Worm (Caenorhabditis elegans): ENCODE data around the gene pud-1.2.

Gene pud-1.2

ce11 chrV:2308246-2308645, 14.1 kb downstream of the pud-1.2 start (continued):
- TF ChIP-seq C06A6.2 (GFP tag; conservative IDR thresholded peaks at IDR 0.05) (no peak), T26A5.8 (tag; optimal IDR thresholded peaks at IDR 0.05) (no peak), lsl-1 (GFP tag; optimal IDR thresholded peaks at IDR 0.05) (no peak), hlh-26 (GFP tag; conservative IDR thresholded peaks at IDR 0.05) (no peak), dox-1 (GFP tag; IDR thresholded peaks at IDR 0.05) (peak; percentile 73), egl-44 (GFP tag; IDR thresholded peaks at IDR 0.05) (0 out of 2 replicates have a peak, but pooled peaks have one; percentile 36), ztf-6 (GFP tag; IDR thresholded peaks at IDR 0.05) (no peak), snpc-1.3 (tag; optimal IDR thresholded peaks at IDR 0.05; ENCODE audit: insufficient read depth) (no peak), zim-3 (tag; optimal IDR thresholded peaks at IDR 0.05) (no peak), fkh-3 (tag; optimal IDR thresholded peaks at IDR 0.05) (no peak), B0336.3 (GFP tag; IDR thresholded peaks at IDR 0.05) (no peak), F22D6.2 (tag; optimal IDR thresholded peaks at IDR 0.05) (no peak), B0035.1 (tag; optimal IDR thresholded peaks at IDR 0.05) (no peak), unc-62 (GFP tag; optimal IDR thresholded peaks at IDR 0.05) (peak; percentile 10), aptf-2 (GFP tag; conservative IDR thresholded peaks at IDR 0.05) (no peak), rpc-1 (optimal IDR thresholded peaks at IDR 0.05) (no peak), rpc-1 (tag; optimal IDR thresholded peaks at IDR 0.05) (no peak), nhr-80 (tag; optimal IDR thresholded peaks at IDR 0.05) (peak; percentile 99), lin-26 (GFP tag; IDR thresholded peaks at IDR 0.05) (no peak), lag-1 (GFP tag; IDR thresholded peaks at IDR 0.05) (no peak), ets-4 (GFP tag; optimal IDR thresholded peaks at IDR 0.05) (peak; percentile 41), ztf-22 (GFP tag; optimal IDR thresholded peaks at IDR 0.05) (peak; percentile 65), mxl-1 (tag; optimal IDR thresholded peaks at IDR 0.05) (no peak), lin-54 (GFP tag; optimal IDR thresholded peaks at IDR 0.05) (no peak), him-1 (tag; optimal IDR thresholded peaks at IDR 0.05) (no peak), Y56A3A.18 (GFP tag; IDR thresholded peaks at IDR 0.05) (no peak), dpl-1 (GFP tag; optimal IDR thresholded peaks at IDR 0.05) (no peak), attf-6 (GFP tag; IDR thresholded peaks at IDR 0.05) (no peak), K12H6.12 (tag; optimal IDR thresholded peaks at IDR 0.05) (no peak), ccch-3 (GFP tag; optimal IDR thresholded peaks at IDR 0.05) (no peak), nhr-27 (tag; optimal IDR thresholded peaks at IDR 0.05) (no peak), efl-1 (GFP tag; optimal IDR thresholded peaks at IDR 0.05) (no peak), ekl-4 (GFP tag; IDR thresholded peaks at IDR 0.05) (no peak), gei-17 (GFP tag; optimal IDR thresholded peaks at IDR 0.05) (no peak), snpc-3.4 (tag; optimal IDR thresholded peaks at IDR 0.05) (no peak), F39B2.1 (GFP tag; IDR thresholded peaks at IDR 0.05) (no peak), tlf-1 (GFP tag; optimal IDR thresholded peaks at IDR 0.05) (peak; percentile 31), attf-5 (GFP tag; optimal IDR thresholded peaks at IDR 0.05) (no peak), cebp-2 (GFP tag; IDR thresholded peaks at IDR 0.05) (no peak), ceh-91 (GFP tag; IDR thresholded peaks at IDR 0.05) (no peak), nfya-2 (GFP tag; IDR thresholded peaks at IDR 0.05) (no peak), aptf-3 (GFP tag; IDR thresholded peaks at IDR 0.05) (no peak), chd-7 (tag; optimal IDR thresholded peaks at IDR 0.05) (no peak), nfya-1 (tag; optimal IDR thresholded peaks at IDR 0.05; ENCODE audit: borderline replicate concordance, insufficient read depth) (no peak), tbp1 (GFP tag; optimal IDR thresholded peaks at IDR 0.05) (peak; percentile 43), pha-4 (tag; optimal IDR thresholded peaks at IDR 0.05) (no peak), sptf-2 (GFP tag; optimal IDR thresholded peaks at IDR 0.05) (no peak), somi-1 (GFP tag; optimal IDR thresholded peaks at IDR 0.05) (no peak), xnd-1 (tag; optimal IDR thresholded peaks at IDR 0.05) (no peak), F55B11.4 (tag; optimal IDR thresholded peaks at IDR 0.05; ENCODE audit: borderline replicate concordance, insufficient read depth) (no peak), ztf-3 (GFP tag; optimal IDR thresholded peaks at IDR 0.05) (no peak)

Data from whole organism, young adult.